Fruit fly (Drosophila melanogaster): ENCODE measurements around the gene CG15530.

DNA sequence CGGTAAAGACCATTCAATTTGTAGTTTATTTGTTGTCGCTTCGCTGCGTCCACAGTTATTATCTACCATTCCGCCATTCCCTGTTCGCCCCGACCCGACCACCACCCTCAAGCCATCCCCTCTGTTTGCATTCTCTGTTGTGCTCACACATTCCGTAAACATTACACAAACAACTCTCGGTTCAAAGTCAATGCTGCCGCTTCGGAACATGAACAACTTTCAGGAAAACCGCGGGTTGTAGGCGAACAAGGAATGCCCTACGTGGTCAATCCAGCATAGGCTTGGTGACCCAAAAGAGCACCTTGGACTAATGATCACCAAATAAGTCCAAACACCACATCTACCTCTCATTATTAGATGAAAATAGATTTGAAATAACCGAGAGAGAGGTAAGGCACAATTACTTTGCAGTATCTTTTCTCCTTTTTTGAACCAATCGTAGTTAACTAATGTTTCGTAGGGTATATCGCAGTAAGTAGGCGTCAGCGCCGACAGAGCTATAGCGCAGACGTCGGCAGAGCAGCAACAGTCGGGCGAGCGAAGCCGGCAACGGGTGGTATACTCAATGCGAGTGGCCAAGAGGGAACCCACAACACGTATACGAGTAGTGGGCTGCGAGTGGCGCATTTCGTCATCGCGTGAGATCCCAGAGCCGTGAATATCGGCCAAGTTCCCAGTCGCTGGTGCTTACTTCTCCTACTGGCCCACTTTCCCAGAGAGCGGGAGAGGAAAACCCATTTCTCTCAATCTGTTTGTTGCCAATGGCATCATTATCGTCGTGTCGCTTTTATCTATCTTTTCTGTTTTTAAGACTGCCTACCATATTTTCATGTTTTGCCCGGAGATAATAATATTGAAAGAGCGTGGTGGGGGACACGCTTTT is 25.7 kb downstream of the CG15530 start:
- TF ChIP-seq CG8478 (optimal IDR thresholded peaks at IDR 0.05) = no peak
- no peak for TF ChIP-seq pan (optimal IDR thresholded peaks at IDR 0.05)

Data from whole organism.